Worm (Caenorhabditis elegans) whole organism, young adult: Measurements from ENCODE around the gene F13D12.3.

Source experiments
- B0035.1 ChIP-seq: sonication (generic microtip); optimal IDR thresholded peaks from 2 replicates; lab custom pipeline; 2016; ENCODE audit warnings: missing genetic modification characterization, mild to moderate bottlenecking, missing compliant biosample characterization, missing genotype, missing genetic modification reagents
- F23B12.7 ChIP-seq: sonication (generic microtip); optimal IDR thresholded peaks from 2 replicates; lab custom pipeline; 2017; ENCODE audit warnings: missing genetic modification characterization, mild to moderate bottlenecking, missing compliant biosample characterization, antibody characterized with exemption, moderate library complexity; ENCODE audit not compliant: insufficient read depth
- F33H1.4 ChIP-seq: fragments of 200-800 bp; sonication (Bioruptor generic); IDR thresholded peaks from 2 replicates; pipeline ENCODE4 v1.3.6; 2022; ENCODE audit warnings: missing genetic modification reagents, missing genetic modification characterization, missing compliant biosample characterization
- F37B4.10 ChIP-seq: fragments of 200-800 bp; sonication (Bioruptor generic); IDR thresholded peaks from 2 replicates; pipeline ENCODE4 v1.3.6; 2022; ENCODE audit warnings: missing genetic modification characterization, missing compliant biosample characterization
- F39B2.1 ChIP-seq: fragments of 200-800 bp; sonication (Bioruptor generic); IDR thresholded peaks from 2 replicates; pipeline ENCODE4 v1.3.6; 2022; ENCODE audit warnings: missing genetic modification reagents, missing genetic modification characterization, missing compliant biosample characterization
- F57A8.1 ChIP-seq: fragments of 200-800 bp; sonication (Bioruptor generic); optimal IDR thresholded peaks from 2 replicates; lab custom pipeline; 2018; ENCODE audit warnings: mild to moderate bottlenecking, missing genetic modification characterization, moderate library complexity, missing compliant biosample characterization
- K11D2.4 ChIP-seq: fragments of 200-800 bp; sonication (Bioruptor generic); IDR thresholded peaks from 2 replicates; pipeline ENCODE4 v1.3.6; 2022; ENCODE audit warnings: missing genetic modification reagents, missing genetic modification characterization, missing compliant biosample characterization
- T07F8.4 ChIP-seq: sonication (generic microtip); optimal IDR thresholded peaks from 2 replicates; lab custom pipeline; 2016; ENCODE audit warnings: mild to moderate bottlenecking, missing genetic modification characterization, moderate library complexity, missing compliant biosample characterization
- Y53F4B.3 ChIP-seq: fragments of 200-800 bp; sonication (Bioruptor generic); IDR thresholded peaks from 2 replicates; pipeline ENCODE4 v1.3.6; 2022; ENCODE audit warnings: missing genetic modification reagents, missing genetic modification characterization, missing compliant biosample characterization
- aptf-2 ChIP-seq: fragments of 200-800 bp; sonication (Bioruptor generic); conservative IDR thresholded peaks from 2 replicates; pipeline ENCODE4 v1.3.6; 2022; ENCODE audit warnings: missing genetic modification reagents, missing genetic modification characterization, missing compliant biosample characterization
- atf-7 ChIP-seq: sonication (generic microtip); optimal IDR thresholded peaks from 2 replicates; lab custom pipeline; 2017; ENCODE audit warnings: mild to moderate bottlenecking, missing genetic modification characterization, missing compliant biosample characterization
- athp-1 ChIP-seq: sonication (generic microtip); optimal IDR thresholded peaks from 2 replicates; lab custom pipeline; 2017; ENCODE audit warnings: mild to moderate bottlenecking, missing genetic modification characterization, missing compliant biosample characterization
- attf-5 ChIP-seq: fragments of 200-800 bp; sonication (Bioruptor generic); optimal IDR thresholded peaks from 2 replicates; lab custom pipeline; 2018; ENCODE audit warnings: mild to moderate bottlenecking, missing genetic modification characterization, missing compliant biosample characterization
- bed-1 ChIP-seq: fragments of 200-800 bp; sonication (Bioruptor generic); IDR thresholded peaks from 2 replicates; pipeline ENCODE4 v1.3.6; 2022; ENCODE audit warnings: missing genetic modification reagents, missing genetic modification characterization, missing compliant biosample characterization
- bed-2 ChIP-seq: fragments of 200-800 bp; sonication (Bioruptor generic); IDR thresholded peaks from 2 replicates; pipeline ENCODE4 v1.3.6; 2022; ENCODE audit warnings: missing genetic modification reagents, missing genetic modification characterization, missing compliant biosample characterization
- ccch-3 ChIP-seq: fragments of 200-800 bp; sonication (Bioruptor generic); optimal IDR thresholded peaks from 2 replicates; lab custom pipeline; 2018; ENCODE audit warnings: mild to moderate bottlenecking, missing genetic modification characterization, missing compliant biosample characterization
- cebp-1 ChIP-seq, 2 experiments: fragments of 200-800 bp in 1 of 2; sonication (Bioruptor generic) in 1 of 2; sonication (generic microtip) in 1 of 2; IDR thresholded peaks in 1 of 2; optimal IDR thresholded peaks in 1 of 2; 2 replicates each; pipeline versions ENCODE4 v1.3.6 to Lab custom; 2017 to 2022; ENCODE audit warnings: missing compliant biosample characterization in 2 of 2, missing genetic modification characterization in 2 of 2, mild to moderate bottlenecking in 1 of 2, missing genetic modification reagents in 1 of 2, moderate library complexity in 1 of 2
- cebp-2 ChIP-seq: fragments of 200-800 bp; sonication (Bioruptor generic); IDR thresholded peaks from 2 replicates; pipeline ENCODE4 v1.3.6; 2022; ENCODE audit warnings: missing genetic modification characterization, missing compliant biosample characterization
- ceh-91 ChIP-seq: fragments of 200-800 bp; sonication (Bioruptor generic); IDR thresholded peaks from 2 replicates; pipeline ENCODE4 v1.3.6; 2022; ENCODE audit warnings: missing genetic modification reagents, missing genetic modification characterization, missing compliant biosample characterization
- chd-7 ChIP-seq: sonication (generic microtip); optimal IDR thresholded peaks from 2 replicates; lab custom pipeline; 2016; ENCODE audit warnings: mild to moderate bottlenecking, missing genetic modification characterization, moderate library complexity, missing compliant biosample characterization
- die-1 ChIP-seq: sonication (generic microtip); optimal IDR thresholded peaks from 2 replicates; lab custom pipeline; 2016; ENCODE audit warnings: missing genotype, mild to moderate bottlenecking, missing genetic modification characterization, missing compliant biosample characterization
- dox-1 ChIP-seq: fragments of 200-800 bp; sonication (Bioruptor generic); IDR thresholded peaks from 2 replicates; pipeline ENCODE4 v1.3.6; 2022; ENCODE audit warnings: missing genetic modification reagents, missing genetic modification characterization, missing compliant biosample characterization
- dpff-1 ChIP-seq: sonication (generic microtip); optimal IDR thresholded peaks from 2 replicates; lab custom pipeline; 2017; ENCODE audit warnings: mild to moderate bottlenecking, missing genetic modification characterization, missing compliant biosample characterization
- dpl-1 ChIP-seq: fragments of 150-350 bp; optimal IDR thresholded peaks from 2 replicates; lab custom pipeline; 2014; ENCODE audit warnings: missing biosample characterization, missing genetic modification reagents, missing genetic modification characterization
- efl-1 ChIP-seq: fragments of 150-350 bp; optimal IDR thresholded peaks from 2 replicates; lab custom pipeline; 2014; ENCODE audit warnings: missing biosample characterization, missing genetic modification reagents, missing genetic modification characterization
- ekl-4 ChIP-seq: fragments of 200-800 bp; sonication (Bioruptor generic); IDR thresholded peaks from 2 replicates; pipeline ENCODE4 v1.3.6; 2022; ENCODE audit warnings: missing genetic modification reagents, missing genetic modification characterization, missing compliant biosample characterization
- ets-4 ChIP-seq: fragments of 200-800 bp; sonication (Bioruptor generic); optimal IDR thresholded peaks from 2 replicates; lab custom pipeline; 2018; ENCODE audit warnings: mild to moderate bottlenecking, missing genetic modification characterization, missing compliant biosample characterization
- gei-17 ChIP-seq: fragments of 200-800 bp; sonication (Bioruptor generic); optimal IDR thresholded peaks from 2 replicates; lab custom pipeline; 2018; ENCODE audit warnings: mild to moderate bottlenecking, missing genetic modification characterization, missing compliant biosample characterization
- hlh-26 ChIP-seq: fragments of 200-800 bp; sonication (Bioruptor generic); conservative IDR thresholded peaks from 2 replicates; pipeline ENCODE4 v1.3.6; 2022; ENCODE audit warnings: missing genetic modification reagents, missing genetic modification characterization, missing compliant biosample characterization
- hmg-1.2 ChIP-seq: fragments of 200-800 bp; sonication (Bioruptor generic); IDR thresholded peaks from 2 replicates; pipeline ENCODE4 v1.3.6; 2022; ENCODE audit warnings: missing genetic modification reagents, missing genetic modification characterization, missing compliant biosample characterization
- let-526 ChIP-seq: fragments of 200-800 bp; sonication (Bioruptor generic); IDR thresholded peaks from 2 replicates; pipeline ENCODE4 v1.3.6; 2022; ENCODE audit warnings: missing genetic modification reagents, missing genetic modification characterization, missing compliant biosample characterization
- lir-1 ChIP-seq: fragments of 200-800 bp; sonication (Bioruptor generic); conservative IDR thresholded peaks from 2 replicates; pipeline ENCODE4 v1.3.6; 2022; ENCODE audit warnings: missing genetic modification reagents, missing genetic modification characterization, missing compliant biosample characterization
- mel-28 ChIP-seq: sonication (generic microtip); optimal IDR thresholded peaks from 2 replicates; lab custom pipeline; 2016; ENCODE audit warnings: borderline replicate concordance, mild to moderate bottlenecking, missing genetic modification characterization, missing compliant biosample characterization
- mes-4 ChIP-seq: sonication (generic microtip); optimal IDR thresholded peaks from 2 replicates; lab custom pipeline; 2016; ENCODE audit warnings: missing genotype, missing genetic modification characterization, missing compliant biosample characterization
- mxl-1 ChIP-seq: sonication (generic microtip); optimal IDR thresholded peaks from 2 replicates; lab custom pipeline; 2016; ENCODE audit warnings: missing genetic modification characterization, missing compliant biosample characterization
- nhr-27 ChIP-seq: fragments of 200-800 bp; sonication (Bioruptor generic); optimal IDR thresholded peaks from 2 replicates; lab custom pipeline; 2018; ENCODE audit warnings: mild to moderate bottlenecking, missing genetic modification characterization, moderate library complexity, missing compliant biosample characterization
- nhr-80 ChIP-seq: sonication (generic microtip); optimal IDR thresholded peaks from 2 replicates; lab custom pipeline; 2016; ENCODE audit warnings: missing genetic modification characterization, missing compliant biosample characterization
- pbrm-1 ChIP-seq: fragments of 200-800 bp; sonication (Bioruptor generic); IDR thresholded peaks from 2 replicates; pipeline ENCODE4 v1.3.6; 2022; ENCODE audit warnings: missing genetic modification reagents, missing genetic modification characterization, missing compliant biosample characterization
- rcor-1 ChIP-seq: fragments of 200-800 bp; sonication (Bioruptor generic); IDR thresholded peaks from 2 replicates; pipeline ENCODE4 v1.3.6; 2022; ENCODE audit warnings: missing genetic modification reagents, missing genetic modification characterization, missing compliant biosample characterization
- repo-1 ChIP-seq: sonication (generic microtip); optimal IDR thresholded peaks from 2 replicates; lab custom pipeline; 2017; ENCODE audit warnings: mild to moderate bottlenecking, missing genetic modification characterization, missing compliant biosample characterization
- sea-2 ChIP-seq: fragments of 200-800 bp; sonication (Bioruptor generic); IDR thresholded peaks from 2 replicates; pipeline ENCODE4 v1.3.6; 2022; ENCODE audit warnings: missing genetic modification characterization, missing compliant biosample characterization
- snpc-4 ChIP-seq, 5 experiments: fragments of 150-350 bp in 1 of 5; sonication (generic microtip) in 4 of 5; optimal IDR thresholded peaks; 2 replicates each; lab custom pipeline; 2014 to 2018; ENCODE audit warnings: missing genetic modification characterization in 5 of 5, missing biosample characterization in 3 of 5, antibody characterized with exemption in 2 of 5, mild to moderate bottlenecking in 2 of 5, missing compliant biosample characterization in 2 of 5, missing genotype in 2 of 5, moderate library complexity in 2 of 5, missing genetic modification reagents in 1 of 5
- unc-62 ChIP-seq: fragments of 150-350 bp; optimal IDR thresholded peaks from 2 replicates; lab custom pipeline; 2014; ENCODE audit warnings: missing biosample characterization, missing genetic modification reagents, missing genetic modification characterization
- zfh-2 ChIP-seq: fragments of 200-800 bp; sonication (Bioruptor generic); conservative IDR thresholded peaks from 2 replicates; pipeline ENCODE4 v1.3.6; 2022; ENCODE audit warnings: missing genetic modification reagents, missing genetic modification characterization, missing compliant biosample characterization
- zim-3 ChIP-seq: sonication (generic microtip); optimal IDR thresholded peaks from 2 replicates; lab custom pipeline; 2017; ENCODE audit warnings: mild to moderate bottlenecking, missing genetic modification characterization, moderate library complexity, missing compliant biosample characterization
- ztf-18 ChIP-seq: sonication (generic microtip); optimal IDR thresholded peaks from 2 replicates; lab custom pipeline; 2016; ENCODE audit warnings: missing genotype, mild to moderate bottlenecking, missing genetic modification characterization, missing compliant biosample characterization
- ztf-22 ChIP-seq: fragments of 200-800 bp; sonication (Bioruptor generic); optimal IDR thresholded peaks from 2 replicates; lab custom pipeline; 2018; ENCODE audit warnings: mild to moderate bottlenecking, missing genetic modification characterization, moderate library complexity, missing compliant biosample characterization
- ztf-25 ChIP-seq: fragments of 200-800 bp; sonication (Bioruptor generic); IDR thresholded peaks from 2 replicates; pipeline ENCODE4 v1.3.6; 2022; ENCODE audit warnings: missing genetic modification reagents, missing genetic modification characterization, missing compliant biosample characterization
- ztf-3 ChIP-seq: fragments of 200-800 bp; sonication (Bioruptor generic); optimal IDR thresholded peaks from 2 replicates; lab custom pipeline; 2018; ENCODE audit warnings: mild to moderate bottlenecking, missing genetic modification characterization, missing compliant biosample characterization

Gene F13D12.3

ce11 chrII:11690868-11691267 lies 29.3 kb upstream of the F13D12.3 start (continued):
- TF ChIP-seq F33H1.4 (GFP tag; lab: Robert Waterston, UW) (no peak), unc-62 (GFP tag; lab: Kevin White, UChicago) (no peak), T07F8.4 (tag; lab: Kevin White, UChicago) (no peak), die-1 (no peak), dpl-1 (no peak), athp-1 (tag; lab: Kevin White, UChicago) (peak; percentile 27), bed-1 (GFP tag; lab: Robert Waterston, UW) (no peak), efl-1 (no peak), chd-7 (tag; lab: Kevin White, UChicago) (no peak), ztf-18 (no peak), zfh-2 (GFP tag; lab: Robert Waterston, UW) (peak; percentile 71), pbrm-1 (GFP tag; lab: Robert Waterston, UW) (no peak), ets-4 (GFP tag; lab: Kevin White, UChicago) (no peak), zim-3 (tag; lab: Kevin White, UChicago) (peak; percentile 9), ztf-22 (GFP tag; lab: Kevin White, UChicago) (no peak), F57A8.1 (no peak), nhr-27 (no peak), F23B12.7 (tag; lab: Kevin White, UChicago) (no peak), mel-28 (tag; lab: Kevin White, UChicago) (no peak), aptf-2 (no peak), ztf-3 (GFP tag; lab: Kevin White, UChicago) (no peak), ccch-3 (GFP tag; lab: Kevin White, UChicago) (no peak), gei-17 (GFP tag; lab: Kevin White, UChicago) (no peak), lir-1 (no peak), bed-2 (GFP tag; lab: Robert Waterston, UW) (no peak), B0035.1 (tag; lab: Kevin White, UChicago) (no peak), rcor-1 (GFP tag; lab: Robert Waterston, UW) (no peak), hlh-26 (no peak), cebp-2 (GFP tag; lab: Robert Waterston, UW) (no peak), ztf-25 (GFP tag; lab: Robert Waterston, UW) (0 out of 2 replicates have a peak, but pooled peaks have one; percentile 46), mxl-1 (tag; lab: Kevin White, UChicago) (no peak), F37B4.10 (GFP tag; lab: Robert Waterston, UW) (no peak), sea-2 (no peak), ekl-4 (0 out of 2 replicates have a peak, but pooled peaks have one; percentile 17), nhr-80 (tag; lab: Kevin White, UChicago) (no peak), repo-1 (tag; lab: Kevin White, UChicago) (no peak), dox-1 (GFP tag; lab: Robert Waterston, UW) (no peak), F39B2.1 (GFP tag; lab: Robert Waterston, UW) (no peak), let-526 (GFP tag; lab: Robert Waterston, UW) (no peak), attf-5 (GFP tag; lab: Kevin White, UChicago) (peak; percentile 0), atf-7 (no peak), dpff-1 (tag; lab: Kevin White, UChicago) (no peak), hmg-1.2 (0 out of 2 replicates have a peak, but pooled peaks have one; percentile 6), cebp-1 (GFP tag; IDR thresholded peaks at IDR 0.05; lab: Robert Waterston, UW) (no peak), cebp-1 (tag; optimal IDR thresholded peaks at IDR 0.05; lab: Kevin White, UChicago) (peak; percentile 5), snpc-4 (GFP tag; optimal IDR thresholded peaks at IDR 0.05; lab: Kevin White, UChicago) (no peak), snpc-4 (tag; optimal IDR thresholded peaks at IDR 0.05; lab: Kevin White, UChicago) (no peak), mes-4 (tag; lab: Kevin White, UChicago) (no peak), ceh-91 (no peak), Y53F4B.3 (GFP tag; lab: Robert Waterston, UW) (no peak), K11D2.4 (GFP tag; lab: Robert Waterston, UW) (no peak)
